Fruit fly (Drosophila melanogaster): ENCODE measurements around the gene wts.

Gene wts

DNA sequence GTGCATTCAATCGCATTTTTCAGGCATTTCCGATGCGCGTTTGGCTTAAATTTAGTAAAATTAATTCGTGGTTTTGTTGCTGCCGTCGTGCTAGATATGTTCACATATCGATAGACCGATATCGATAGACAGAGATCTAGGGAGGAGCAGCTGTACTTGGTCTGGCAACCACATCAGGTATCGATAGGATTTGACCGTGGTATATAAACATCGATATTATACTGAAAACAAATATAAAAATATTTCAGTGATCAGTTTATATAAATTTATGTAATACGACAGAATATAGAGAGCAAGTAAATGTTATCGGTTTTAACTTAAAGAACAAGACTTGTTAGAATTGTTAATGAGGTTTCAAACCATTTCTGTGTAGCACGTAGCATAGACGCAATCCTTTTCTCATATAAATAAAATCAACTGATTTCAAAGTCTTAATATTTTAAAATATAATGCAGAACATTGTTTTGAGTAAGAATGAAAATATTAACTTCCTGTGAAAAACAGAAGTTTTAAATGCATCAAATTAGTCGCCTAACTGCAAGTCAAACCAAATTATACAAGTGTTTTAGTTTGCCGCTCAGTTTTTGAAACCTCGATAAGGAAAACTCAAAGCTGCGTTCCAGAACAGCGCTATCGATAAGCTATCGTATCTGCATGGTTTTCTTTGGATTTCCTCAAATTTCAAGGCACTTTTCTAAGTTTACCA lies at the start of gene wts, which contains the start of gene dj-1beta:
wts (minus strand) TSS at position 130 of the 706 bp plus-strand sequence.
dj-1beta (plus strand) TSS at position 628 of the 706 bp plus-strand sequence.
- no peak for TF ChIP-seq CG17801 (GFP tag; optimal IDR thresholded peaks at IDR 0.05; ENCODE audit: partially characterized antibody)

DNA sequence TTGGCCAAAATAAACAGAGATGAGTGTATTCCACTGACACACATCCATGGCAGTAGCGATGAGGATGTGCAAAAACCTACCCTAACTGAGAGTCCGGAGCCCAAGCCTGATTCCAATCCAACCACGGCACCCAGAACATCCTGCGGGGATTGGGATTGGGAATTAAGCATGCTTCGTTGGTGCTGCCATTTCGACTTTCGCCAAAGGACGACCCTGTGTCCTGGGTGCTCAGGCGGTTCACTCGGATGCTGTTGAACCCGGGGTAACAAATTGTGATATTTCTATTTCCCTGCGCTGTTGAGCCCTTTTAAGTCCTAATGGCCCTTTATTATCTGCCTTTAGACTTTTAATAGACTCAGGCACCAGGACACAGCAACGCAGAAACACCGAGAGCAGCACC lies 48.8 kb upstream of the wts start:
- TF ChIP-seq CG17801 (GFP tag; optimal IDR thresholded peaks at IDR 0.05; ENCODE audit: partially characterized antibody) = no peak

DNA sequence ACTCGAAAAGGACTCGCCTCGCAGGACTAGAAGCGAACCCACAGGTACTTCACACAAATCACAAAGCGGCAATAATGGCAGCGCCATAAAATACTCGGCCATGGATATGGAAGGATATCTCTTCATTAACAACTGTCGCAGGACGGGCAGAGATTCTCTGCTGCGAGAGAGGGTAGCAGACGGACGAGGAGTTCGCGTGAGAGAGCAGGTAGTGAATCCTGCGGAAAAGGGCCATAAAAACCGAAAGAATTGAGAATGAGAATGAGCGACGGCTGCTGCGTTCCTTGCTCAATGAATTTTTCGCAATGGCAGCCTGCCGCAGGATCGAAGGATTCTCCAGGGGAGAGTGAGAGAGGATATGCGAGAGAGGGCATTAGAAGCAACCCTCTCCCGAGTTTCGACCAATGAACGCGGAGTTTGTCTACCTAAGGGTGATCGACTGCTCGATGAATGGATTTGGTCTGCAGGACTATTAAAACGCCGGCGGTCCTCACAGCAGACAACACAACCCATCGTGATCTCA lies 45.5 kb upstream of the wts start, which contains the start of gene tll:
tll (plus strand) TSS at position 473 of the 523 bp plus-strand sequence.
- no peak for TF ChIP-seq CG17801 (GFP tag; optimal IDR thresholded peaks at IDR 0.05; ENCODE audit: partially characterized antibody)

DNA sequence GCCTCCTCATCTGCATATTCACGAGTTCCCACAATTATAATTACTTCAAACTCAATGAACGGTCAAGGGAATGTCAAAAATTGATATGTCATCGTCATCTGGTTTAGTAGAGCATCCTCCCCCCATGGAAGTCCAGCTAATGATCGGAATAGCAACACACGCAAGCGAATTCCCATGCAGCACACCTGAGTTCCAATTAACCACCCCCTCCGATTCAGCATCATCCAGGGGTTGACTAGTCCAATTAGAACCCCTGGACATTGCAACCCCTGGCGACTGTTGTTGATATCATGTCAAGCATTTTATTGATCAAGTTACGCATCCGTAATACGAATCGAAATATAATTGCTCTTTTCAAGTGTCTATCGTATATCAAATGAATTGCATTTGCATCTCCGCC lies 44.0 kb upstream of the wts start:
- TF ChIP-seq CG17801 (GFP tag; optimal IDR thresholded peaks at IDR 0.05; ENCODE audit: partially characterized antibody) = no peak

DNA sequence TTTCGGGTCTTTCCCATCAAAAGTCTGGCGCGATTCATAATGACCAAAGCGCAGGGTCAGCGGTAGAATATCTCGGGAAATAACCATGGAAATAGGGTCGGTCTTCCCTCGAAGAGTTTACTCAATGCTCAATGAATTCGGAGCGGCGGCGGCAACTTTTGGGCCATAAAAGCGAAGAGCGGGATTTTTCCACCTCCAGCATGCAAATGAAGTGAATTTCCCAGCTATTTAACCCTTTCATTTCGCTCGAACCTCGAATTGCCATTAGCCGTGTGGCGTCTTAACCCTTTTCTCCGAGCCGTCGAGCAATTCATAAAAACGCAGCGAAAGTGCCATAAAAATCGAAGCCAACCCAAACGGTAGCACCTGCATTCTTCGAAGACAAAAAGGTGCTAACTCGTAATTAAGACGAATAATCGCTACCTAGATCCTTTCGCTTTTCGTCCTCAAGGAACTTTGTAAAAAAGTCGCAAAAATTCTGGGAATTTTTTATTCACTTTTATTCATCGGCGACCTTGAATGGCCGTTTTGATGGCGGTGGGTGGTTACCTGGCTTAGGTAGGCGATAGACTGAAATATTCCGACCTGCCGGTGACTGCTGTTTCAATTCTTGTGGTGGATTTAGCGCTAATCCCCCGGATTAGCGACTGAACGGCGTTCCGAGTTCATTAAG lies 43.2 kb upstream of the wts start:
- TF ChIP-seq CG17801 (GFP tag; optimal IDR thresholded peaks at IDR 0.05; ENCODE audit: partially characterized antibody) = no peak

DNA sequence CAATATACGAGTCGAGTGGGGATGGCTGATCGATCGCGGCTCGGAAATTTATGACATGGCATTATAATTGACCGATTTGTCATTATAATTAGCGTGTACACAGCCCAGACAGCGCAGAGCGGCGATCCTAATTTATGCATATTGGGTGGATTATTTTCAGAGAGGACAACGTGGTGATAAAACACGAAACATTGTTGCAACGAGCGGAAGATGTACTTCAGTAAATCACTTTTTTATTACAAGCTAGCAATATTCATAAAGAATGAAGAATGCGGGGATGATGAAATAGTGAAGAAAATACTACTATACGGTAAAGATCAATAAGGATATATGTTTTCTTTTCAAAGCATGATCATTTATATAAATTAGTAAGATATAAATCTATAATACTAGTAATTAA lies 38.0 kb upstream of the wts start:
- TF ChIP-seq CG17801 (GFP tag; optimal IDR thresholded peaks at IDR 0.05; ENCODE audit: partially characterized antibody) = no peak

DNA sequence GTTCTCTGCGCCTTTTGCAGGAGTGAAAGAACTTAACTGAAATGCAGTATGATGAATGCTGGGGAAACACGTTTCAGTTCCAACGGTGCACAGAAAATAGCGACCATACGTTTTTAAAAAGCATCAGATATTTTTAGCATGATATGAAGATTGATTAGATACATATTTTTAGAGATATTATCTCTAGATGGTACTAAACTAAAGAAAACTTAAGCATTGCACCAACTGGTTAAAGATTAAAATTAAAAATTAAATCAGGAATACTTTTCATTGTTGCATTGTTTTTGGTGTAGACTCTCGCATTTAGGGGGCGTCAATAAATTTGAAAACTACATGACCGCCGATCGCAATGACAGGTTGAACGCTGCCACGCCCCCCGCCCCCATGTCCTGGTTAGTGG lies 37.3 kb upstream of the wts start:
- no peak for TF ChIP-seq CG17801 (GFP tag; optimal IDR thresholded peaks at IDR 0.05; ENCODE audit: partially characterized antibody)

DNA sequence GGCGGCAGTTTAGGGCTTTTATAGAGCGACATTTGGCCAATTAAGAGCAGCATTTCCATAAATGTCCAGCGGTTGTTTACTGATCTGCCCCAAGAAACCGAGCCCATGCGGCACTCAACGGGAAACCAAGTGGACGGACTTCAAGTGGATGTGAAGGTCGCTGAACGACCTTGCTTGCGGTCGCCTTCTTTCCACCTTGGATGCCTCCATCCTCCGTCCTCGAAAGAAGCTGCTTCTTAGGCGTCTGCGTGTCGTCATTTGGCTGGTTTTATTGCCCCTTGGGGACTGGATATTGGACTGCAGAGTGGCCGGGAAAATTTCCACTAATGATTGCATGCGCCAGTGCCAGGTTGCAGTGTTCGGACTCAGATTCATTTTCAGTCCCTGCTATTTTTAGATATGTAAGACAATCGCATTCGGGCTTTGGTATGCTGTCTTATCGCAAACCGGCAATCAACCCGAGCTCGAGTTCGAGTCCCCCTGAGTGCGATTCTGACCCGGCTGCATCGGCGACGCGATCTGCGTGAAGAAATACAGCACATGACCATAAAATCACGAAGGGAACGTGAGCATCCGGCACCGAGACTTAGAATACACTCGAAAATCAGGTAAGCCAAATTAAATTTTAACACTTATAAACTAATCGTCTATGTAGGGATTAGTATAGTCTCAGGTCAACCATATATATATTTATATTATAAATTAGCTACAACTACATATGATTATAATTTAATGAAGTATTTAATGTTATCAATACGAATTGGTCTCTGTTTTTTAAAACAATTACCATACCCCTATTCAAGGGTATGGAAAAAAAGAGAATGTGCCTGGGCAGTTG lies 36.4 kb upstream of the wts start:
- no peak for TF ChIP-seq CG17801 (GFP tag; optimal IDR thresholded peaks at IDR 0.05; ENCODE audit: partially characterized antibody)

DNA sequence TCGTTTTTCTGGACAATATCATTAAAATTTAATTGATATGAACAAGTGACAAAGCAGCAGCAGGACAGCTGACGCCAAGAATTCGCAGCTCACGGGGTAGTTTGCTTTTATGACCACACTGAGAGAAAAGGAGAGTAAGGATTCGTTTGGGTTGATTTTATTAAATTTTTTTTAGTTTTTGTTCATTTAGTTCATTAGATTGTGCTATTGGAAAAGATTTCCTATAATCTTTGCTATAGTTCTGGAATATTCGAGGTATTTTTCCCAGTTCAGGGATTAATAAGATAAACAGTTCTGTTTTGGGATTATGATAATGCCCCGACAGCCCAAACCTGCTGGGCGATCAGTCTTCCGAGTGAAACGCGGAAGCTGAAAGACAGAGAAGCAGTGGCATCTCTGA lies 35.8 kb upstream of the wts start:
- no peak for TF ChIP-seq CG17801 (GFP tag; optimal IDR thresholded peaks at IDR 0.05; ENCODE audit: partially characterized antibody)

DNA sequence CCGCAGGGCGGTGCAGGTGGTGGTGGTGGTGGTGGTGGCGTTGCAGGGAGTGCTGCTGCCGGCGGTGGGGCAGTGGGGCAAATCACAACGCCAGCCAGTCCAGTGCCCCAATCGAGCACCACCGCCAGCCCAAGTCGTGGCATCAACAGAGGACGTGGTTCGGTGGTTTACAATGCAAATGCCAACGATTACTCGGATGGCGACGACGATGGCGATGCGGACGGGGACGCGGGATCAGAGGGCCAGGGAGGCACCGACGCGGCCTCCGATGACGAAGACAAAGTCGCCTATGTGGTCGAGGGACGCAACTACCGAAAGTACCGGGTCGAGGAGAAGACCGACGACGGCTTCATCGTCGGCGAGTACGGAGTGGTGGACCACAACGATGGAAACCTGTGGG lies 34.3 kb upstream of the wts start:
- TF ChIP-seq CG17801 (GFP tag; optimal IDR thresholded peaks at IDR 0.05; ENCODE audit: partially characterized antibody) = no peak

DNA sequence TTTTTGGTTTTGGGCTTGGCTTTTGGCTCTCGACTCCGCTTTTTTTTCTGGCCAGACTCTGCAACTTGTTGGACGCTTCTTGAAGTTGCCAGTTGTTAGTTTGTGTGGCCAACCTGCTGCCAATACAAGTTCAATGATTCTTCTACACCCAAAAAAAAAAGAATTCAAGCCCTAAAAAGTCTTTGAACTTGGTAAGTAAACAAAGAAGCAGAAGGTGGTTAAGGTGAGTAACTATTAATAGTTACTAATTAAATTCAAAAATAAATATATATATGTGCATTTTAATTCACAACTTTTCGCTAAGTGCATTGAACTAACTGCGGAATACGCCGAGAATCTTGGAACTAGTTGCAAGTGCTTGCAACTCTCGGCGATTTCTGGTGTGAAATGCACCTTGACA lies 26.7 kb upstream of the wts start:
- TF ChIP-seq CG17801 (GFP tag; optimal IDR thresholded peaks at IDR 0.05; ENCODE audit: partially characterized antibody) = no peak

DNA sequence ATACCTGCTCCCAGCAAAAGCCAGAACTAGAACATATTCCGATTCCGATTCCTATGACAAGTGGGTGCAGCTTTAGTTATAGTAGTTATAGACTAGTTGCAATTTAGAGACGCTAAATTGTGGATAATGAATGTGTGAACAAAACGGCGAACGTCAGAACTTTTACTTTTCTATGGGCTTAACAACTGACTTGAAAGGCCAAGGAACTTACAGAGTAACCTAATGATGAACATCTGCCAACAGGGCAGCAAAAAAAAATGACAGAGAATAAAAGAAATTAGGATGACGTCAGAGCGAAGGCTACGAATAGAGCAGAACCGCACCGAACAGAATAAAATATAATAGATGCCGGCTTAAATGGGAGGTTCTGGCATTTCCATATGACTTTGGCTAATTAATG lies 25.7 kb upstream of the wts start:
- no peak for TF ChIP-seq CG17801 (GFP tag; optimal IDR thresholded peaks at IDR 0.05; ENCODE audit: partially characterized antibody)

DNA sequence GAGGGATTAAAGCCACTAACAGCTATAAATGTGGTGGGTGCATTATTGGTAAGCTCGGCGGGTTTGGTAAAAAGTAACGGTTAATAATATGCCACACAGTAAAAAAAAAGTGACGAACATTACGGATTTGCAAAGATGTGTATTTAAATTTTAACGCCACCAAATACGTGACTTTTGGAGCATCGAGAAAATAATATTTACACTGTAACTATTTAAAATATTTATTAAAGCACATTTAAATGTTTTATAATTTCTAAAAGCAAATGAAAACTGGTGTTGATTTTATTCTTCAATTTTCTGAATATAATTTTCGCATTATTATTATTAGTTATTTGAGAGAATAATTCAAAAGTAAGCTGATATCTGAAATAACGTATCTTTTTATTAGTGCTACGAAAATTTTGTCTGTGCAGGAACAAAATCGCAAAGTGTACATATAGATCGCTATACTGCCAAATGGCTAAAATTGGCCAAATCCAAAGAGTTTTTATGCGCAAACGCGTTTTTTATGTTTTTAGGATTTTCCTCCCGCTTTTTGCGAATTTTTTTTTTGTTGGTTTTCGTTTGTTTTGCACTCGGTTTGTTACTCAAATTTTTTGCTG lies 22.1 kb upstream of the wts start:
- no peak for TF ChIP-seq CG17801 (GFP tag; optimal IDR thresholded peaks at IDR 0.05; ENCODE audit: partially characterized antibody)

DNA sequence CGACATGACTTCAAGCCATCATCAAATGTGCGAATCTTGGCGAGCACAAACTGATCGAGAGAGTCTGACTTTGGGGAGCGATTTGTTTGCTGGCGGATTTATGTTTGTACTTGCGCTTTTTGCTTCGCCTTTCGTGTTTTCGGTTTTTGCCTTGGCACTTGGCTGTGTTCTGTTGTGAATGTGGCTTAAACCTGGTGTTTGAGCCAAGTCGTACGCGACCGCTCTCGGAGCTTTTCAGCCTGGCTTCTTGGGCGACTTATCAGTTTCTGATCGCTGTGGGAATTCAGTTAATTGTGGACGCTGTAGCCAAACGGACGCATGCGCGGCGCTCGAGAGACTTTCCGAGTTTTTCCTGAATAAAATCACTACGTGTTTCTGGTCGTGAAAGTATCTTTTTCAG lies 21.1 kb upstream of the wts start, which contains the start of gene CG15544:
CG15544 (plus strand) TSS at position 276 of the 400 bp plus-strand sequence.
- no peak for TF ChIP-seq CG17801 (GFP tag; optimal IDR thresholded peaks at IDR 0.05; ENCODE audit: partially characterized antibody)

DNA sequence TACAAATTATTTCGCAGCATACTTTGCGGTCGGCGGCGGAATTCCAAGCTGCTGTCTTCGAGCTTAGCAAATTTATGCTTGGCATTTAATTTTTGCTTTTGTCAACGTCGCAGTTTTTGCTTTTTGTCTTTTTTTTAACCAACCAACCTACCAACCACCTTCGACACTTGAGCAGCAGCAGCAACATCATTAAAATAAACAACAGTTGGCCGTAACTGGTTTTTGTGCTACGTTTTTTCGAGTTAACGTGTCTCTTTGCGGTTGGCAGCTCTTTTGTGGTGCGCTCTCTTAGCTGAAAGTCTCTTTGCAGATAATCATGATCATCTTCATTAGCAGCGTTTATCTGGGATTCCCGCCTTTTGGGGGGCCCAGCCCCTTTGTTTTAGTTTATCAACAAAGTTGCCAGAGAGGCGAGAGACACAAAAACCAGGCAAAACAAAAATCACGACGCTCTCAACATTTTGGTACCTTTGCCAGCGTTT lies 15.6 kb upstream of the wts start:
- TF ChIP-seq CG17801 (GFP tag; optimal IDR thresholded peaks at IDR 0.05; ENCODE audit: partially characterized antibody) = peak; percentile 90

All from ovary, adult (tissue).